Fruit fly (Drosophila melanogaster) whole organism, embryonic: ENCODE results near the gene Gr97a.

Experiments used
- CG10565 ChIP-seq: fragments of 200-800 bp; sonication (Bioruptor generic); optimal IDR thresholded peaks from 3 replicates; lab custom pipeline; 2016; ENCODE audit warnings: missing biosample characterization, mild to moderate bottlenecking, missing genetic modification characterization
- CG10654 ChIP-seq: fragments of 200-800 bp; sonication (Bioruptor generic); optimal IDR thresholded peaks from 2 replicates; lab custom pipeline; 2016; ENCODE audit warnings: missing biosample characterization, missing genetic modification characterization
- CG13287 ChIP-seq: fragments of 200-800 bp; sonication (Bioruptor generic); IDR thresholded peaks from 2 replicates; pipeline ENCODE4 v1.3.6; 2022; ENCODE audit warnings: missing biosample characterization, missing genetic modification characterization; ENCODE audit not compliant: partially characterized antibody
- CG13296 ChIP-seq: fragments of 200-800 bp; sonication (Bioruptor generic); optimal IDR thresholded peaks from 3 replicates; lab custom pipeline; 2018; ENCODE audit warnings: missing biosample characterization, mild to moderate bottlenecking, missing genetic modification characterization
- CG14667 ChIP-seq: fragments of 200-800 bp; sonication (Bioruptor generic); IDR thresholded peaks from 2 replicates; pipeline ENCODE4 v1.3.6; 2022; ENCODE audit warnings: missing biosample characterization, missing genetic modification characterization
- CG14860 ChIP-seq: fragments of 200-800 bp; sonication (Bioruptor generic); IDR thresholded peaks from 3 replicates; pipeline ENCODE4 v1.3.6; 2022; ENCODE audit warnings: missing biosample characterization, missing genetic modification characterization; ENCODE audit not compliant: partially characterized antibody
- CG16863 ChIP-seq: fragments of 200-800 bp; sonication (Bioruptor generic); optimal IDR thresholded peaks from 3 replicates; lab custom pipeline; 2016; ENCODE audit warnings: missing biosample characterization, missing genetic modification characterization
- CG17385 ChIP-seq: fragments of 200-800 bp; sonication (Bioruptor generic); optimal IDR thresholded peaks from 3 replicates; lab custom pipeline; 2018; ENCODE audit warnings: missing biosample characterization, mild to moderate bottlenecking, missing genetic modification characterization
- CG2120 ChIP-seq: fragments of 200-800 bp; sonication (Bioruptor generic); optimal IDR thresholded peaks from 3 replicates; lab custom pipeline; 2016; ENCODE audit warnings: missing biosample characterization, missing genetic modification characterization
- CG31224 ChIP-seq: fragments of 200-800 bp; sonication (Bioruptor generic); IDR thresholded peaks from 2 replicates; pipeline ENCODE4 v1.3.6; 2022; ENCODE audit warnings: missing biosample characterization, missing genetic modification characterization
- CG31388 ChIP-seq: fragments of 200-800 bp; sonication (Bioruptor generic); optimal IDR thresholded peaks from 2 replicates; lab custom pipeline; 2016; ENCODE audit warnings: missing biosample characterization, missing genetic modification characterization
- CG3163 ChIP-seq: fragments of 200-800 bp; sonication (Bioruptor generic); optimal IDR thresholded peaks from 3 replicates; lab custom pipeline; 2016; ENCODE audit warnings: missing biosample characterization, missing genetic modification characterization
- CG33213 ChIP-seq: fragments of 200-800 bp; sonication (Bioruptor generic); optimal IDR thresholded peaks from 3 replicates; lab custom pipeline; 2016; ENCODE audit warnings: missing biosample characterization, missing genetic modification characterization
- CG4282 ChIP-seq: fragments of 200-800 bp; sonication (Bioruptor generic); optimal IDR thresholded peaks from 2 replicates; lab custom pipeline; 2016; ENCODE audit warnings: missing biosample characterization, missing genetic modification characterization
- CG4730 ChIP-seq: fragments of 200-800 bp; sonication (Bioruptor generic); IDR thresholded peaks from 2 replicates; pipeline ENCODE4 v1.3.6; 2022; ENCODE audit warnings: missing biosample characterization, missing genetic modification characterization
- CG5180 ChIP-seq: fragments of 200-800 bp; sonication (Bioruptor generic); optimal IDR thresholded peaks from 3 replicates; lab custom pipeline; 2017; ENCODE audit warnings: missing biosample characterization, missing genetic modification characterization, mild to moderate bottlenecking, moderate library complexity, missing genetic modification reagents
- CG7357 ChIP-seq: fragments of 200-800 bp; sonication (Bioruptor generic); IDR thresholded peaks from 3 replicates; pipeline ENCODE4 v1.3.6; 2022; ENCODE audit warnings: missing biosample characterization, missing genetic modification characterization
- CG7372 ChIP-seq: fragments of 200-800 bp; sonication (Bioruptor generic); IDR thresholded peaks from 2 replicates; pipeline ENCODE4 v1.3.6; 2022; ENCODE audit warnings: missing biosample characterization, missing genetic modification characterization
- CG9215 ChIP-seq: fragments of 200-800 bp; sonication (Bioruptor generic); IDR thresholded peaks from 2 replicates; pipeline ENCODE4 v1.3.6; 2022; ENCODE audit warnings: missing biosample characterization, missing genetic modification characterization
- CrebB ChIP-seq: fragments of 200-800 bp; sonication (Bioruptor generic); optimal IDR thresholded peaks from 3 replicates; lab custom pipeline; 2018; ENCODE audit warnings: missing biosample characterization, mild to moderate bottlenecking, missing genetic modification characterization
- Dfd ChIP-seq, 2 experiments: fragments of >200 bp; optimal IDR thresholded peaks; 2 replicates each; lab custom pipeline; 2017; ENCODE audit warnings: missing biosample characterization in 2 of 2, missing genetic modification characterization in 2 of 2
- Doc2 ChIP-seq: fragments of 200-800 bp; sonication (Bioruptor generic); IDR thresholded peaks from 2 replicates; pipeline ENCODE4 v1.3.6; 2022; ENCODE audit warnings: missing biosample characterization, missing genetic modification characterization
- Gsc ChIP-seq: fragments of 200-800 bp; sonication (Bioruptor generic); IDR thresholded peaks from 2 replicates; pipeline ENCODE4 v1.3.6; 2022; ENCODE audit warnings: missing biosample characterization, missing genetic modification characterization
- HLH4C ChIP-seq: fragments of 200-800 bp; sonication (Bioruptor generic); IDR thresholded peaks from 3 replicates; pipeline ENCODE4 v1.3.6; 2022; ENCODE audit warnings: missing biosample characterization, missing genetic modification characterization; ENCODE audit not compliant: partially characterized antibody
- HmgD ChIP-seq: fragments of 200-800 bp; sonication (Bioruptor generic); optimal IDR thresholded peaks from 3 replicates; lab custom pipeline; 2016; ENCODE audit warnings: missing biosample characterization, missing genetic modification characterization
- Lhr ChIP-seq: fragments of 200-800 bp; sonication (Bioruptor generic); optimal IDR thresholded peaks from 3 replicates; lab custom pipeline; 2017; ENCODE audit warnings: mild to moderate bottlenecking, missing biosample characterization, missing genetic modification reagents, missing genetic modification characterization
- Myb ChIP-seq: fragments of 200-800 bp; sonication (Bioruptor generic); optimal IDR thresholded peaks from 2 replicates; lab custom pipeline; 2016; ENCODE audit warnings: missing biosample characterization, missing genetic modification characterization
- NC2β ChIP-seq: fragments of 200-800 bp; sonication (Bioruptor generic); optimal IDR thresholded peaks from 2 replicates; lab custom pipeline; 2016; ENCODE audit warnings: missing biosample characterization, missing genetic modification characterization
- NK7.1 ChIP-seq: fragments of 200-800 bp; sonication (Bioruptor generic); optimal IDR thresholded peaks from 3 replicates; lab custom pipeline; 2016; ENCODE audit warnings: missing biosample characterization, missing genetic modification characterization
- Poxn ChIP-seq: fragments of 200-800 bp; sonication (Bioruptor generic); IDR thresholded peaks from 2 replicates; pipeline ENCODE4 v1.3.6; 2022; ENCODE audit warnings: missing biosample characterization, missing genetic modification characterization
- Rfx ChIP-seq: fragments of 200-800 bp; sonication (Bioruptor generic); IDR thresholded peaks from 2 replicates; pipeline ENCODE4 v1.3.6; 2022; ENCODE audit warnings: missing biosample characterization, missing genetic modification characterization
- Spps ChIP-seq: fragments of 200-800 bp; sonication (Bioruptor generic); optimal IDR thresholded peaks from 2 replicates; lab custom pipeline; 2018; ENCODE audit warnings: missing biosample characterization, mild to moderate bottlenecking, missing genetic modification characterization
- Sry-δ ChIP-seq: fragments of 200-800 bp; sonication (Bioruptor generic); optimal IDR thresholded peaks from 2 replicates; lab custom pipeline; 2016; ENCODE audit warnings: missing biosample characterization, missing genetic modification characterization
- ac ChIP-seq: fragments of 200-800 bp; sonication (Bioruptor generic); optimal IDR thresholded peaks from 3 replicates; lab custom pipeline; 2017; ENCODE audit warnings: missing biosample characterization, mild to moderate bottlenecking, missing genetic modification characterization
- bigmax ChIP-seq: fragments of 200-800 bp; sonication (Bioruptor generic); optimal IDR thresholded peaks from 2 replicates; lab custom pipeline; 2018; ENCODE audit warnings: missing biosample characterization, mild to moderate bottlenecking, missing genetic modification characterization
- cato ChIP-seq: fragments of 200-800 bp; sonication (Bioruptor generic); optimal IDR thresholded peaks from 2 replicates; lab custom pipeline; 2016; ENCODE audit warnings: missing biosample characterization, missing genetic modification characterization, borderline replicate concordance
- eve ChIP-seq, 2 experiments: fragments of >200 bp; optimal IDR thresholded peaks; 2 replicates each; lab custom pipeline; 2017; ENCODE audit warnings: missing biosample characterization in 2 of 2, missing genetic modification characterization in 2 of 2
- ewg ChIP-seq: fragments of 200-800 bp; sonication (Bioruptor generic); optimal IDR thresholded peaks from 3 replicates; lab custom pipeline; 2017; ENCODE audit warnings: mild to moderate bottlenecking, missing biosample characterization, missing genetic modification reagents, missing genetic modification characterization
- exex ChIP-seq: fragments of 200-800 bp; sonication (Bioruptor generic); optimal IDR thresholded peaks from 4 replicates; lab custom pipeline; 2018; ENCODE audit warnings: missing biosample characterization, mild to moderate bottlenecking, missing genetic modification characterization, moderate library complexity
- gce ChIP-seq: fragments of 200-800 bp; sonication (Bioruptor generic); IDR thresholded peaks from 3 replicates; pipeline ENCODE4 v1.3.6; 2022; ENCODE audit warnings: missing biosample characterization, missing genetic modification characterization
- lola ChIP-seq, 3 experiments: fragments of >200 bp in 2 of 3; fragments of 200-800 bp in 1 of 3; sonication (Bioruptor generic) in 1 of 3; optimal IDR thresholded peaks; 2 replicates each; lab custom pipeline; 2017 to 2019; ENCODE audit warnings: missing biosample characterization in 3 of 3, missing genetic modification characterization in 3 of 3, mild to moderate bottlenecking in 1 of 3, moderate library complexity in 1 of 3
- pan ChIP-seq, 4 experiments: fragments of >200 bp in 3 of 4; fragments of 200-800 bp in 1 of 4; sonication (Bioruptor generic) in 1 of 4; optimal IDR thresholded peaks in 3 of 4; IDR thresholded peaks in 1 of 4; 2 replicates each; pipeline versions ENCODE4 v1.3.6 to Lab custom; 2017 to 2022; ENCODE audit warnings: missing biosample characterization in 2 of 4, missing genetic modification characterization in 2 of 4, mixed read lengths in 1 of 4
- peb ChIP-seq: fragments of 200-800 bp; sonication (Bioruptor generic); IDR thresholded peaks from 2 replicates; pipeline ENCODE4 v1.3.6; 2022; ENCODE audit warnings: missing biosample characterization, missing genetic modification characterization
- ro ChIP-seq: fragments of 200-800 bp; sonication (Bioruptor generic); IDR thresholded peaks from 2 replicates; pipeline ENCODE4 v1.3.6; 2022; ENCODE audit warnings: missing biosample characterization, missing genetic modification characterization
- salm ChIP-seq: fragments of 200-800 bp; sonication (Bioruptor generic); optimal IDR thresholded peaks from 2 replicates; lab custom pipeline; 2018; ENCODE audit warnings: missing biosample characterization, mild to moderate bottlenecking, missing genetic modification characterization
- sna ChIP-seq: fragments of 200-800 bp; sonication (Bioruptor generic); IDR thresholded peaks from 2 replicates; pipeline ENCODE4 v1.3.6; 2022; ENCODE audit warnings: missing biosample characterization, missing genetic modification characterization; ENCODE audit not compliant: partially characterized antibody
- sob ChIP-seq: fragments of 200-800 bp; sonication (Bioruptor generic); IDR thresholded peaks from 2 replicates; pipeline ENCODE4 v1.3.6; 2022; ENCODE audit warnings: missing biosample characterization, missing genetic modification characterization
- tna ChIP-seq: fragments of 200-800 bp; sonication (Bioruptor generic); IDR thresholded peaks from 2 replicates; pipeline ENCODE4 v1.3.6; 2022; ENCODE audit warnings: missing biosample characterization, missing genetic modification characterization; ENCODE audit not compliant: partially characterized antibody
- trem ChIP-seq: fragments of 200-800 bp; optimal IDR thresholded peaks from 3 replicates; lab custom pipeline; 2019; ENCODE audit warnings: missing biosample characterization, mild to moderate bottlenecking, missing genetic modification characterization, moderate library complexity
- ttk ChIP-seq: fragments of 200-800 bp; sonication (Bioruptor generic); IDR thresholded peaks from 2 replicates; pipeline ENCODE4 v2.1.2; 2022; ENCODE audit warnings: missing biosample characterization, missing genetic modification characterization

Gene Gr97a

DNA sequence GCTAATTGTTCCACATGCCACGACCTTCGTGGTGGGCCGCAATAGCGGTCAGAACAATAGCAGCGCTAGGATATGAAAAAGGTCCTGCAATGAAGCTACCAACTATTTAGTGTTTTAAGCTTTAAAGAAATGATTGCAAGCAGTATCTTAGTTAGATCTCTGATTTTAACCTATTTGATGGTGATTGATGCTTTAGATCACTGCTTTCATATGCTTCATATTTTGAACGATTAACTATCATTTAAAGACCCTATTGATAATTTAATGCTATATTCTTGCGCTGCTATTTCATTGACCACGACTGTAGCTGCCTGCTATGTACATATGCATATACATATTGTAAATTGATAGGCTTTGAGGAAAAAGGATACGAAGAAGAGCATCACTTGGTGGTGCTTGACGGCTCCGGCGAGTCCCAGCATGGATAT is 2.5 kb downstream of the Gr97a start (continued):
- peak; percentile 58; the same call in 1 of the 3 replicates for TF ChIP-seq CG7357 (GFP tag; lab: Robert Waterston, UW)
- TF ChIP-seq CG3163 (GFP tag; lab: Kevin White, UChicago) = no peak
- no peak for TF ChIP-seq salm (tag; lab: Kevin White, UChicago)
- peak; percentile 29; the same call in 1 of the 2 replicates for TF ChIP-seq Rfx (GFP tag; lab: Robert Waterston, UW)
- TF ChIP-seq lola (GFP tag; optimal IDR thresholded peaks at IDR 0.05; lab: Kevin White, UChicago) = peak in 1 of 3 experiments; percentile 16
- TF ChIP-seq ttk = peak; percentile 14; the same call in 1 of the 2 replicates
- peak; percentile 32 for TF ChIP-seq exex (tag; lab: Kevin White, UChicago)
- no peak for TF ChIP-seq bigmax
- no peak for TF ChIP-seq ac (GFP tag; lab: Kevin White, UChicago)
- TF ChIP-seq CG5180 (GFP tag; lab: Kevin White, UChicago) = peak; percentile 68
- no peak; the same call in 2 of the 3 replicates for TF ChIP-seq gce (GFP tag; lab: Robert Waterston, UW)
- TF ChIP-seq CG14667 (GFP tag; lab: Robert Waterston, UW) = peak; percentile 40
- peak; percentile 29 for TF ChIP-seq Sry-δ
- TF ChIP-seq CG13296 (GFP tag; lab: Kevin White, UChicago) = peak; percentile 74
- no peak for TF ChIP-seq tna (GFP tag; lab: Robert Waterston, UW)
- TF ChIP-seq CG2120 = peak; percentile 67
- TF ChIP-seq CG10654 (GFP tag; lab: Kevin White, UChicago) = peak; percentile 5
- no peak for TF ChIP-seq Lhr (GFP tag; lab: Kevin White, UChicago)
- no peak for TF ChIP-seq cato (GFP tag; lab: Kevin White, UChicago)
- TF ChIP-seq sob (GFP tag; lab: Robert Waterston, UW) = 0 out of 2 replicates have a peak, but pooled peaks have one; percentile 35
- peak; percentile 19 for TF ChIP-seq Myb (GFP tag; lab: Kevin White, UChicago)
- TF ChIP-seq Gsc (GFP tag; lab: Robert Waterston, UW) = no peak
- TF ChIP-seq Poxn (GFP tag; lab: Robert Waterston, UW) = no peak
- TF ChIP-seq CG4730 (GFP tag; lab: Robert Waterston, UW) = 0 out of 2 replicates have a peak, but pooled peaks have one; percentile 5
- peak; percentile 33 for TF ChIP-seq CG17385 (GFP tag; lab: Kevin White, UChicago)
- TF ChIP-seq NK7.1 (GFP tag; lab: Kevin White, UChicago) = peak; percentile 33
- no peak for TF ChIP-seq ro (GFP tag; lab: Robert Waterston, UW)
- no peak for TF ChIP-seq NC2β
- no peak for TF ChIP-seq CG7372 (GFP tag; lab: Robert Waterston, UW)
- TF ChIP-seq Dfd (GFP tag; optimal IDR thresholded peaks at IDR 0.05; lab: Kevin White, UChicago) = no peak
- no peak for TF ChIP-seq CrebB (tag; lab: Kevin White, UChicago)
- no peak for TF ChIP-seq CG4282 (GFP tag; lab: Kevin White, UChicago)
- no peak for TF ChIP-seq Doc2 (GFP tag; lab: Robert Waterston, UW)
- peak; percentile 26; the same call in 1 of the 2 replicates for TF ChIP-seq CG31224 (GFP tag; lab: Robert Waterston, UW)
- peak in 1 of 2 experiments; percentile 32 for TF ChIP-seq eve (GFP tag; optimal IDR thresholded peaks at IDR 0.05; lab: Kevin White, UChicago)
- no peak for TF ChIP-seq peb (GFP tag; lab: Robert Waterston, UW)
- TF ChIP-seq ewg (GFP tag; lab: Kevin White, UChicago) = peak; percentile 10
- no peak for TF ChIP-seq HLH4C (GFP tag; lab: Robert Waterston, UW)
- no peak for TF ChIP-seq sna (GFP tag; lab: Robert Waterston, UW)
- TF ChIP-seq CG13287 (GFP tag; lab: Robert Waterston, UW) = no peak
- TF ChIP-seq CG14860 (GFP tag; lab: Robert Waterston, UW) = 0 out of 3 replicates have a peak, but pooled peaks have one; percentile 0
- peak; percentile 72 for TF ChIP-seq trem
- TF ChIP-seq CG10565 = peak; percentile 40
- TF ChIP-seq pan (optimal IDR thresholded peaks at IDR 0.05; lab: Kevin White, UChicago) = no peak
- TF ChIP-seq pan (GFP tag; optimal IDR thresholded peaks at IDR 0.05 in 1 of 2, IDR thresholded peaks at IDR 0.05 in 1 of 2) = peak in 1 of 2 experiments; percentile 72
- TF ChIP-seq CG16863 (GFP tag; lab: Kevin White, UChicago) = no peak
- peak; percentile 73 for TF ChIP-seq Spps (tag; lab: Kevin White, UChicago)
- TF ChIP-seq CG9215 (GFP tag; lab: Robert Waterston, UW) = peak; percentile 43; the same call in 1 of the 2 replicates
- TF ChIP-seq CG31388 (GFP tag; lab: Kevin White, UChicago) = peak; percentile 69
- no peak for TF ChIP-seq HmgD (GFP tag; lab: Kevin White, UChicago)
- TF ChIP-seq CG33213 (GFP tag; lab: Kevin White, UChicago) = peak; percentile 81
